Comparison of ENCODE assay signal across 4 worm cellular contexts in the genomic region with DNA sequence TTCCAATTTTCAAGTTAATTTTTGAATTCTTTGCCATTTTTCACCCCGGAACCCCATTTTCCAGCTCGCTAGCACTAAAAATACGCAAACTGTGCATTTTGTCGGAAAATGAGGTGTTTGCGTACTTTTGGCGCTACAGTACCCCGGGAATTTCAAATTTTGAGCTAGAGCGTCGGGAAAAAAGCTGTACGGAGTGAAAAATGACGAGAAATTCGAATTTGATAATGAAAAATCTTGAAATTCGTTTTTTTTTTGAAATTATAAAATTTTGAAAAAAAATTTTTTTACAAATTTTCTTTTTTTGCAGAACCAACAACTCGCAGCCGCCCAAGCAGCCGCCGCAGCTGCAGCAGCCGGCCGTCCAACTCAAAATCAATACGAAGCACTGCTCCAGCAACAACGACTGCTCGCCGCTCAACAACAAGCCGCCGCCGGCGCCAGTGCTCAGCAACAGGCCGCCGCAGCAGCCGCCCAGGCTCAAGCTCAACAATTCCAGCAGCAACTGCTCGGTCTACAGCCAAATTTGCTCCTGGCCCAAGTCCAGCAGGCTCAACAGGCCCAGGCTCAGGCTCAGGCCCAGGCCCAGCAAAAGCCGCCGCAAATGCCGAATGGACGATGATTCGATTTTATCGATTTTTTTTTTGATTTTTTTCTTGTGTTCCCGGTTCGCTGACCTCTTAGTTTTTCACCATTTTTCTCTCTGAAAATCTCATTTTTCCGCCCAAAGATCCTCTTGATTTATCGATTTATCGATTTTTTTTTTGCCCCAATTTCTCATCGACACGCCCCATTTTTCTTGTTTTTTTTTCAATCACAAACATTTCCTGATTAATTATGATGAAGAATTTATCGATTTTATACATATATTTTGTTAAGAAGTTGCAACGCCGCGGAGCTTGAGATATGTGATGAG.
TF ChIP-seq lines count a peak whose summit lies in the region.

No protein-coding gene starts in this region.

TF ChIP-seq in whole organism, L2 larva, 48 proteins besides CTCF, POLR2A, EP300 and RAD21:
- TF ChIP-seq ceh-82 (tag; optimal IDR thresholded peaks at IDR 0.05; lab: Kevin White, UChicago) = no peak
- TF ChIP-seq C34F6.9 (tag; optimal IDR thresholded peaks at IDR 0.05; lab: Kevin White, UChicago) = no peak
- TF ChIP-seq sma-3 (GFP tag; optimal IDR thresholded peaks at IDR 0.05; lab: Kevin White, UChicago) = no peak
- TF ChIP-seq nhr-77 (tag; optimal IDR thresholded peaks at IDR 0.05; lab: Kevin White, UChicago) = no peak
- no peak for TF ChIP-seq nhr-23 (tag; optimal IDR thresholded peaks at IDR 0.05; lab: Kevin White, UChicago)
- TF ChIP-seq lin-39 (tag; optimal IDR thresholded peaks at IDR 0.05; lab: Kevin White, UChicago) = no peak
- TF ChIP-seq mdl-1 (tag; optimal IDR thresholded peaks at IDR 0.05; lab: Kevin White, UChicago) = no peak
- TF ChIP-seq lsy-2 (tag; optimal IDR thresholded peaks at IDR 0.05; lab: Kevin White, UChicago) = peak; percentile 7 to 65
- no peak for TF ChIP-seq fos-1 (tag; optimal IDR thresholded peaks at IDR 0.05; lab: Kevin White, UChicago)
- peak; percentile 48 for TF ChIP-seq lin-13 (GFP tag; optimal IDR thresholded peaks at IDR 0.05; lab: Kevin White, UChicago)
- no peak for TF ChIP-seq nhr-10 (tag; optimal IDR thresholded peaks at IDR 0.05; lab: Kevin White, UChicago)
- no peak for TF ChIP-seq mab-5 (tag; optimal IDR thresholded peaks at IDR 0.05; lab: Kevin White, UChicago)
- no peak for TF ChIP-seq zag-1 (tag; optimal IDR thresholded peaks at IDR 0.05; lab: Kevin White, UChicago)

TF ChIP-seq in whole organism, L4 larva, 104 proteins besides CTCF, POLR2A, EP300 and RAD21:
- TF ChIP-seq aha-1 (tag; lab: Kevin White, UChicago) (peak; percentile 67), ceh-28 (tag; optimal IDR thresholded peaks at IDR 0.05; lab: Kevin White, UChicago) (peak; percentile 99), ZK337.2 (GFP tag; IDR thresholded peaks at IDR 0.05; lab: Robert Waterston, UW) (no peak), lsy-2 (tag; optimal IDR thresholded peaks at IDR 0.05; lab: Kevin White, UChicago) (peak; percentile 21 to 61), snpc-1.2 (GFP tag; IDR thresholded peaks at IDR 0.05; lab: Robert Waterston, UW) (0 out of 2 replicates have a peak, but pooled peaks have one; percentile 40), mxl-3 (GFP tag; optimal IDR thresholded peaks at IDR 0.05; lab: Kevin White, UChicago) (no peak), lin-13 (GFP tag; optimal IDR thresholded peaks at IDR 0.05; lab: Kevin White, UChicago) (peak; percentile 51), unc-39 (tag; optimal IDR thresholded peaks at IDR 0.05; lab: Kevin White, UChicago) (no peak), D1046.2 (GFP tag; IDR thresholded peaks at IDR 0.05; lab: Robert Waterston, UW) (no peak), dpl-1 (GFP tag; optimal IDR thresholded peaks at IDR 0.05; lab: Kevin White, UChicago) (no peak), zfp-2 (tag; optimal IDR thresholded peaks at IDR 0.05; lab: Kevin White, UChicago) (no peak), egl-43 (GFP tag; IDR thresholded peaks at IDR 0.05; lab: Robert Waterston, UW) (peak; percentile 70), set-16 (GFP tag; IDR thresholded peaks at IDR 0.05; lab: Robert Waterston, UW) (peak; percentile 97), unc-62 (GFP tag; optimal IDR thresholded peaks at IDR 0.05 in 1 of 2; lab: Kevin White, UChicago) (peak in 1 of 2 experiments; percentile 58), unc-62 (tag; optimal IDR thresholded peaks at IDR 0.05; lab: Kevin White, UChicago) (no peak), ceh-62 (tag; optimal IDR thresholded peaks at IDR 0.05; lab: Kevin White, UChicago) (no peak)
TF ChIP-seq in whole organism, L4 larva: peak in this region for 8.

TF ChIP-seq in whole organism, late embryonic, 69 proteins besides CTCF, POLR2A, EP300 and RAD21:
- TF ChIP-seq ceh-31 (tag; optimal IDR thresholded peaks at IDR 0.05; lab: Kevin White, UChicago) = peak; percentile 13
- TF ChIP-seq sdc-2 (tag; optimal IDR thresholded peaks at IDR 0.05; lab: Kevin White, UChicago) = peak; percentile 14
- no peak for TF ChIP-seq ceh-34 (tag; optimal IDR thresholded peaks at IDR 0.05; lab: Kevin White, UChicago)
- TF ChIP-seq ref-2 (tag; optimal IDR thresholded peaks at IDR 0.05; lab: Kevin White, UChicago) = peak; percentile 4
- TF ChIP-seq ceh-48 (tag; optimal IDR thresholded peaks at IDR 0.05; lab: Kevin White, UChicago) = peak; percentile 58
- TF ChIP-seq ceh-45 (GFP tag; IDR thresholded peaks at IDR 0.05; lab: Robert Waterston, UW) = no peak

TF ChIP-seq in whole organism, mixed stage, embryonic, 35 proteins besides CTCF, POLR2A, EP300 and RAD21:
- TF ChIP-seq nhr-12 (tag; optimal IDR thresholded peaks at IDR 0.05; lab: Kevin White, UChicago) = no peak
- TF ChIP-seq tbx-8 (GFP tag; optimal IDR thresholded peaks at IDR 0.05; lab: Kevin White, UChicago) = no peak
- no peak for TF ChIP-seq zip-8 (tag; optimal IDR thresholded peaks at IDR 0.05; lab: Kevin White, UChicago)
- peak; percentile 66 for TF ChIP-seq lsy-2 (tag; optimal IDR thresholded peaks at IDR 0.05; lab: Kevin White, UChicago)
